Worm (Caenorhabditis elegans) whole organism, mixed stage, embryonic: ENCODE results near the gene T22C8.4.

Experiments
- blmp-1 ChIP-seq: fragments of 150-350 bp; optimal IDR thresholded peaks from 2 replicates; lab custom pipeline; 2014; ENCODE audit warnings: missing biosample characterization, missing genetic modification characterization
- ceh-39 ChIP-seq: fragments of 150-350 bp; optimal IDR thresholded peaks from 2 replicates; lab custom pipeline; 2014; ENCODE audit warnings: missing biosample characterization, missing genetic modification characterization
- ceh-43 ChIP-seq: fragments of 200-800 bp; sonication (Bioruptor generic); optimal IDR thresholded peaks from 2 replicates; lab custom pipeline; 2018; ENCODE audit warnings: mild to moderate bottlenecking, missing genetic modification characterization, moderate library complexity, missing compliant biosample characterization
- ceh-83 ChIP-seq: fragments of 200-800 bp; sonication (Bioruptor generic); optimal IDR thresholded peaks from 2 replicates; lab custom pipeline; 2018; ENCODE audit warnings: mild to moderate bottlenecking, missing genetic modification characterization, missing compliant biosample characterization
- ces-1 ChIP-seq: fragments of 150-350 bp; optimal IDR thresholded peaks from 2 replicates; lab custom pipeline; 2014; ENCODE audit warnings: missing biosample characterization, missing genetic modification reagents, missing genetic modification characterization
- drap-1 ChIP-seq: fragments of 200-800 bp; sonication (Bioruptor generic); optimal IDR thresholded peaks from 3 replicates; lab custom pipeline; 2018; ENCODE audit warnings: mild to moderate bottlenecking, missing genetic modification characterization, missing compliant biosample characterization
- elt-3 ChIP-seq: fragments of 150-350 bp; optimal IDR thresholded peaks from 2 replicates; lab custom pipeline; 2014; ENCODE audit warnings: missing biosample characterization, missing genetic modification characterization
- flh-1 ChIP-seq: fragments of 200-800 bp; sonication (Bioruptor generic); optimal IDR thresholded peaks from 2 replicates; lab custom pipeline; 2018; ENCODE audit warnings: mild to moderate bottlenecking, missing genetic modification characterization, moderate library complexity, missing compliant biosample characterization
- ham-2 ChIP-seq: fragments of 200-800 bp; sonication (Bioruptor generic); optimal IDR thresholded peaks from 2 replicates; lab custom pipeline; 2018; ENCODE audit warnings: mild to moderate bottlenecking, missing genetic modification characterization, missing compliant biosample characterization
- hlh-1 ChIP-seq: fragments of 150-350 bp; optimal IDR thresholded peaks from 2 replicates; lab custom pipeline; 2014; ENCODE audit warnings: missing biosample characterization, missing genetic modification reagents, missing genetic modification characterization
- lin-13 ChIP-seq: fragments of 150-350 bp; optimal IDR thresholded peaks from 2 replicates; lab custom pipeline; 2014; ENCODE audit warnings: missing biosample characterization, missing genetic modification characterization
- lin-32 ChIP-seq: fragments of 200-800 bp; sonication (Bioruptor generic); optimal IDR thresholded peaks from 2 replicates; lab custom pipeline; 2018; ENCODE audit warnings: mild to moderate bottlenecking, missing genetic modification characterization, missing compliant biosample characterization
- lsy-2 ChIP-seq: fragments of 150-350 bp; optimal IDR thresholded peaks from 2 replicates; lab custom pipeline; 2014; ENCODE audit warnings: missing biosample characterization, missing genetic modification characterization
- mab-5 ChIP-seq: fragments of 150-350 bp; optimal IDR thresholded peaks from 2 replicates; lab custom pipeline; 2014; ENCODE audit warnings: missing biosample characterization, missing genetic modification characterization
- mep-1 ChIP-seq: fragments of 150-350 bp; optimal IDR thresholded peaks from 2 replicates; lab custom pipeline; 2017; ENCODE audit warnings: missing biosample characterization, missing genetic modification reagents, missing genetic modification characterization, inconsistent platforms
- mls-2 ChIP-seq: sonication (generic microtip); optimal IDR thresholded peaks from 2 replicates; lab custom pipeline; 2016; ENCODE audit warnings: mild to moderate bottlenecking, missing genetic modification characterization, moderate library complexity, missing compliant biosample characterization
- nhr-2 ChIP-seq: fragments of 150-350 bp; optimal IDR thresholded peaks from 2 replicates; lab custom pipeline; 2014; ENCODE audit warnings: missing biosample characterization, missing genetic modification characterization
- nhr-237 ChIP-seq: fragments of 150-350 bp; optimal IDR thresholded peaks from 2 replicates; lab custom pipeline; 2014; ENCODE audit warnings: missing biosample characterization, missing genetic modification characterization
- nhr-28 ChIP-seq: fragments of 150-350 bp; optimal IDR thresholded peaks from 2 replicates; lab custom pipeline; 2014; ENCODE audit warnings: missing biosample characterization, missing genetic modification characterization
- nhr-76 ChIP-seq: sonication (generic microtip); optimal IDR thresholded peaks from 2 replicates; lab custom pipeline; 2017; ENCODE audit warnings: missing biosample characterization, missing genetic modification characterization
- sem-2 ChIP-seq: fragments of 200-800 bp; sonication (Bioruptor generic); optimal IDR thresholded peaks from 2 replicates; lab custom pipeline; 2018; ENCODE audit warnings: mild to moderate bottlenecking, missing genetic modification characterization, missing compliant biosample characterization
- sptf-1 ChIP-seq: sonication (generic microtip); optimal IDR thresholded peaks from 2 replicates; lab custom pipeline; 2017; ENCODE audit warnings: mild to moderate bottlenecking, missing genetic modification characterization, moderate library complexity, missing compliant biosample characterization
- tbx-8 ChIP-seq: fragments of 200-800 bp; sonication (Bioruptor generic); optimal IDR thresholded peaks from 2 replicates; lab custom pipeline; 2018; ENCODE audit warnings: mild to moderate bottlenecking, missing genetic modification characterization, moderate library complexity, missing compliant biosample characterization
- unc-39 ChIP-seq: fragments of 150-350 bp; optimal IDR thresholded peaks from 2 replicates; lab custom pipeline; 2014; ENCODE audit warnings: missing biosample characterization, missing genetic modification characterization
- unc-62 ChIP-seq: fragments of 150-350 bp; optimal IDR thresholded peaks from 2 replicates; lab custom pipeline; 2014; ENCODE audit warnings: missing biosample characterization, missing genetic modification reagents, missing genetic modification characterization
- zip-8 ChIP-seq: fragments of 150-350 bp; optimal IDR thresholded peaks from 2 replicates; lab custom pipeline; 2014; ENCODE audit warnings: missing biosample characterization, missing genetic modification characterization
- ztf-11 ChIP-seq: fragments of 150-350 bp; optimal IDR thresholded peaks from 2 replicates; lab custom pipeline; 2014; ENCODE audit warnings: missing biosample characterization, missing genetic modification characterization

T22C8.4 gene

DNA sequence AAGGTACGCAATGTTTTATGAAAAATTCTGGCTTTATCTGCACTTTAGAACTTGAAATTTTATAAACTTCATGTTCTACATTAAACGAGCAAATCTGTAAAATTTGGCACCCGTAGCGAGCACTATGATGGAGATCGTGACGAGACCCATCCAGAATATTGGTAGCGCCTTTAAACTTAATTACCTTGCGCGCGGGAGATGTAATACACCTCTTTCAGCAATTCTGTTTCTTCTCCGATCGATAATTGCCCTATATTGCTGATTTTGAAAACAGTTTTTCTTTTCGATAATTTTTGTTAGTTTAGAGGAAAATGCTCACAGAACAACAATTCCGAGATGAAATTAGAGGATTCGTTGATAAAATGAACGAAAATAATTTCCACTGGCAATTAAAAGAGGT lies 35.5 kb upstream of the T22C8.4 start, which contains the start of gene atg-10:
TSS of gene atg-10 (plus strand) at position 301 of the 400 bp plus-strand sequence.
- TF ChIP-seq ces-1 (GFP tag; lab: Kevin White, UChicago) = no peak
- no peak for TF ChIP-seq drap-1
- TF ChIP-seq nhr-237 (tag; lab: Kevin White, UChicago) = no peak
- no peak for TF ChIP-seq sem-2 (GFP tag; lab: Kevin White, UChicago)
- TF ChIP-seq hlh-1 (tag; lab: Kevin White, UChicago) = no peak
- no peak for TF ChIP-seq nhr-28
- no peak for TF ChIP-seq tbx-8 (GFP tag; lab: Kevin White, UChicago)
- no peak for TF ChIP-seq mls-2 (tag; lab: Kevin White, UChicago)
- no peak for TF ChIP-seq mep-1 (tag; lab: Kevin White, UChicago)
- TF ChIP-seq nhr-2 = no peak

DNA sequence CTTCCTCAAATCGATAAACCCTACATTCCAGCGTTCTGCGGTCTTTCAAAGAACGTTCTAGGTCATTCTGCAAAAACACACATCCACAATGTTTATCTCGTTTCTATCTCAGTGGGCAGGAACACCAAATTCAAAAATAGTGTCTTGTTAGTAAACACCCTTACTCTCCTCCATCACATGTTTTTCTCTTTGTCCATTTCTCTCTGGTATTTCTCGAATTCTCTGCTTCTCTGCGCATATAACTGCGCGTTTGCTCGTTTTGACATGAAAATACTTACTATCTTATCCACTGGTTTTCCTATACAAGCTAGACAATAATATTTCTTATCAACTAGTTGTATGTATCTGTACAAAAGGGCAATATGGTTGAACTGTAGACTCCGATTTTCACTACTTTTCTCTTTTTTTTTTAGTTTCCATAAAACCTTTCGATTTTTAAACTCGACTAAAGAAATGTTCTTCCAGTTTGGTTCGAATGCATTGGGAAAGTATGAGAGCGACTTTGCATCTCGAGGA lies 27.4 kb upstream of the T22C8.4 start, which contains the start of gene pyr-1:
TSS of gene pyr-1 (plus strand) at position 466 of the 516 bp plus-strand sequence.
- TF ChIP-seq sem-2 (GFP tag; lab: Kevin White, UChicago) (no peak), ceh-39 (tag; lab: Kevin White, UChicago) (no peak), mep-1 (tag; lab: Kevin White, UChicago) (no peak), flh-1 (GFP tag; lab: Kevin White, UChicago) (no peak), lin-13 (no peak), mab-5 (no peak), sptf-1 (tag; lab: Kevin White, UChicago) (no peak), nhr-28 (no peak), ceh-43 (GFP tag; lab: Kevin White, UChicago) (no peak), nhr-2 (no peak), ztf-11 (tag; lab: Kevin White, UChicago) (no peak), lsy-2 (tag; lab: Kevin White, UChicago) (no peak)

DNA sequence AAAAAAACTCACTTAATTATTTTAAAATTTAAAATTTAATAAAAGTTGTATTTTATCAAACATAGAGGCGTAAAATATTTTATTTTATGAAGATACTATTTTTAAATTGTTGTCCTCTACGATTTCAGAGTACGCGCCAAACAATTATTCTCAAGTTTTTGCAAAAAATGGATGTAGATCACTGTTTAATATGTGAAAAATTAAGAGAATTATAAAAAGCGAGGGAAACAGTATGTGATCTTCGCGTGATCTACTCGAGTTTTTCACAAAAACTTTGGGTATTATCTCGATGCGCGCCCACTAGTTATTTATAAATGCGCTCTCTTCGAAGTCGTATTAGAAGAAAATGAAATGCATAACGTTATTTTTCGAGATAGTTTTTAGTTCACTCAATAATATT lies 25.5 kb upstream of the T22C8.4 start:
- TF ChIP-seq mls-2 (tag; lab: Kevin White, UChicago) = no peak
- no peak for TF ChIP-seq zip-8 (tag; lab: Kevin White, UChicago)
- no peak for TF ChIP-seq hlh-1 (tag; lab: Kevin White, UChicago)
- TF ChIP-seq sptf-1 (tag; lab: Kevin White, UChicago) = no peak
- no peak for TF ChIP-seq elt-3 (tag; lab: Kevin White, UChicago)
- no peak for TF ChIP-seq ceh-39 (tag; lab: Kevin White, UChicago)
- TF ChIP-seq unc-39 (tag; lab: Kevin White, UChicago) = no peak
- TF ChIP-seq lin-13 = no peak
- TF ChIP-seq nhr-237 (tag; lab: Kevin White, UChicago) = no peak
- no peak for TF ChIP-seq tbx-8 (GFP tag; lab: Kevin White, UChicago)
- no peak for TF ChIP-seq sem-2 (GFP tag; lab: Kevin White, UChicago)
- TF ChIP-seq ztf-11 (tag; lab: Kevin White, UChicago) = no peak
- TF ChIP-seq nhr-2 = no peak

DNA sequence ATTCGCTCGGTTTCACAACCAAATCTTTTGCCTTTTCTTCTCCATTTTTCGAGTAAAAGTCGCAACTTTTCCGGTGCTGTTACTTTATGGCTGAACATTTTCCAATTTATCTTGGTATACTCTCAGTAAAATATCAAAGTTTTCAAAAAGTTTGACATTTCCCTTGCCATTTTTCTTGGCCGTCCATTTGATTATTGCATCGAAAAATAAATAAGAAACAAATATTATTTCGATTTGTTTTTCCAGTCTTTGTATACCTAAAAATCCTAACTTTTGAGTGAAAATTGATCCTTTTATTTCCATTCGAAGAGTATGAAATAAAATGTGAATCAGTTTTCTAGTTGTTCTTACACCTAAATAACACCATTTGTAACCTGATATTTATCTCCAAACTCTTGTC lies 23.1 kb upstream of the T22C8.4 start:
- TF ChIP-seq lin-13 = no peak
- TF ChIP-seq ceh-43 (GFP tag; lab: Kevin White, UChicago) = no peak
- no peak for TF ChIP-seq flh-1 (GFP tag; lab: Kevin White, UChicago)
- no peak for TF ChIP-seq nhr-237 (tag; lab: Kevin White, UChicago)
- no peak for TF ChIP-seq nhr-76 (tag; lab: Kevin White, UChicago)
- TF ChIP-seq mab-5 = no peak
- TF ChIP-seq ztf-11 (tag; lab: Kevin White, UChicago) = no peak
- TF ChIP-seq lin-32 (GFP tag; lab: Kevin White, UChicago) = no peak

DNA sequence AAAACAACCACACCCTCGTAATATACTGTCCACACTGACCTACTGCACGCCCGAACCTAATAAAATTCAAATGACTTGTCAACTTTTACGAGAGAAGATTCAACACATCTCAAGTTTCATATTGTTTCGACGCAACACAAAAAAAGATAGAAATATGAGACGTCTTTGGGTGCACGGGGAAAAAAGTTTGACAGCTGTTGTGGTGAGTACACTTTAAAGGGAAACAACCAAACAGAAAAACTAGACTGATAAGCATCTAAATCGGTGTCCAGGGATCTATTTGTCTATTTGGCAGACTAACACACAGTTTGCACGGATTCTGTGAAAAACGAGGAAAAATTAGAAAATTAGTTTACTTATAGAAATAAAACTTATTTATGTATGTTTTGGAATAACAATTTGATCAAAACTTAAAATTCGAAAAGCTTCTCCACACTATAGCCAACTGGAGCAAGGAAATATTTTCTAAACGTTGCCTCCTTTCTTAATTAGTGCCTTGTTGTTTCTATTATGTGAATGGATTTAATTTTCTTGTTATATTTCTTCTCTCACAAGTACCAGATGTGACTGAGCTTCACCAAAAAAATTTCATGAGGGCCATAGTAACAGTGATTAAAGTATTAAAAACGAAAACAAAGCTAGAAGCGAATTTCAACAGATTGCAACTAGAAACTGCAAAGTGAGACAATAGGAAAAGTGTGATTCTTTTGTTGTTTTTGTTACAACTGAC lies 20.5 kb upstream of the T22C8.4 start:
- TF ChIP-seq lin-32 (GFP tag; lab: Kevin White, UChicago) = no peak
- TF ChIP-seq unc-62 (GFP tag; lab: Kevin White, UChicago) = peak; percentile 2
- TF ChIP-seq flh-1 (GFP tag; lab: Kevin White, UChicago) = no peak
- TF ChIP-seq nhr-28 = no peak
- TF ChIP-seq elt-3 (tag; lab: Kevin White, UChicago) = no peak
- no peak for TF ChIP-seq ham-2 (GFP tag; lab: Kevin White, UChicago)
- no peak for TF ChIP-seq sem-2 (GFP tag; lab: Kevin White, UChicago)
- TF ChIP-seq ces-1 (GFP tag; lab: Kevin White, UChicago) = peak; percentile 60
- TF ChIP-seq ztf-11 (tag; lab: Kevin White, UChicago) = no peak
- no peak for TF ChIP-seq lin-13
- TF ChIP-seq sptf-1 (tag; lab: Kevin White, UChicago) = no peak
- TF ChIP-seq tbx-8 (GFP tag; lab: Kevin White, UChicago) = no peak
- TF ChIP-seq unc-39 (tag; lab: Kevin White, UChicago) = no peak

DNA sequence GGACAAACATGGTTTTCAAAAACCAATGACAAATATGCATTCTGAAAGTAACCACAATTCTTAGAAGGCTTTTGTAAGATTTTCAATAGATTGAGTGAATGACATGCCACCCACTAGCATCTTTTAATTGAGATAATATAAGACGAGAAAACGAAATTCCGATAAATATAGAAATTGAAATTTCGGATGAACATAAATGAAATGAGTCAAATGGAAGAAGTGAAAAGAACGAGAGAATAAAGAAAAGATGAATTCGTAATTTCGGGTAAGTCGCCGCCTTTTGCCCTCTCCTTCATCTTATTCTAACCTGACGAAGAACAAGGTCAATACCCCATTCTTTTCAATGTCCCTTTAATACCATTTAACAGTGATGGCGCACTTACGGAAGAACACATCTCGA lies 19.1 kb upstream of the T22C8.4 start:
- TF ChIP-seq ceh-83 (GFP tag; lab: Kevin White, UChicago) = no peak
- TF ChIP-seq blmp-1 (tag; lab: Kevin White, UChicago) = peak; percentile 86
- TF ChIP-seq sem-2 (GFP tag; lab: Kevin White, UChicago) = no peak
- TF ChIP-seq nhr-28 = no peak
